Fruit fly (Drosophila melanogaster): Measurements from ENCODE around the gene kar.

DNA sequence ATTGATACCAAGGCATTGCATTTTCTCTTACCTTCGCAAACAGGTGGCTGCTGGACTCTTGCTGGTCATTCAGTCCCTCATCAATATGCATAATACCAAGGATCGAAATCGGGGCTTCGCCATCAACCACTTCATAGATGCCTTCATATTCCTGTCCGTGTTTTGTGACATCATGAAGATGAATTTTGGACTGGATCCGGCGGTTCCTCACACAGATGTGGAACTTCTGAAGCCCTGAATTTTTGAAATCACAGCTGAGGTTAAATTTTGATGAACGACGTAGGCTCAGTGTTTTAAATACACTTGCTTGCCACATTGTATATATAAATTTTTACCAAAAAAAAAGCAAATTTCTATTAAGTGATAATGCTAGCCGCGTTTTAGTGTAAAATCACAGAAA is 7.9 kb upstream of the kar start, which contains the start of gene Past1:
- TF ChIP-seq spab (GFP tag; optimal IDR thresholded peaks at IDR 0.05) (no peak), Sox15 (GFP tag; optimal IDR thresholded peaks at IDR 0.05) (no peak), Hr38 (GFP tag; optimal IDR thresholded peaks at IDR 0.05) (no peak), CG8119 (GFP tag; IDR thresholded peaks at IDR 0.05) (no peak), Hr4 (GFP tag; optimal IDR thresholded peaks at IDR 0.05) (no peak), CG6163 (GFP tag; IDR thresholded peaks at IDR 0.05) (no peak), CG15336 (GFP tag; IDR thresholded peaks at IDR 0.05) (no peak), Gug (GFP tag; IDR thresholded peaks at IDR 0.05) (no peak), CG10631 (GFP tag; optimal IDR thresholded peaks at IDR 0.05) (no peak), Hr39 (GFP tag; optimal IDR thresholded peaks at IDR 0.05) (no peak), CG3032 (tag; optimal IDR thresholded peaks at IDR 0.05) (no peak), net (GFP tag; optimal IDR thresholded peaks at IDR 0.05) (no peak), CG16779 (tag; optimal IDR thresholded peaks at IDR 0.05) (no peak)
